Worm (Caenorhabditis elegans): Measurements from ENCODE around the gene ZK1248.20.
A peak's percentile ranks its signal among the peaks of the same experiment; 100 is the strongest.
"Not testable (repeated sequence)": the region's sequence is repeated elsewhere in the genome, so short reads cannot be mapped to it uniquely, and the experiment has no call there.

ZK1248.20 gene

ce11 chrII:5806563-5806962 lies 9.9 kb upstream of the ZK1248.20 start:
- no peak for TF ChIP-seq ztf-11 (tag; optimal IDR thresholded peaks at IDR 0.05)
- TF ChIP-seq nhr-67 (tag; optimal IDR thresholded peaks at IDR 0.05) = no peak
- peak; percentile 97 for TF ChIP-seq elt-2 (tag; optimal IDR thresholded peaks at IDR 0.05)
- TF ChIP-seq pqm-1 (tag; optimal IDR thresholded peaks at IDR 0.05) = peak; percentile 63

- TF ChIP-seq egl-27 (tag; optimal IDR thresholded peaks at IDR 0.05) = no peak
- TF ChIP-seq hmg-11 (tag; optimal IDR thresholded peaks at IDR 0.05) = no peak
- no peak for TF ChIP-seq nhr-77 (tag; optimal IDR thresholded peaks at IDR 0.05)
Observed at ce11 chrII:5810230-5810629, 6.2 kb upstream of the ZK1248.20 start, which contains the start of the genes msp-64 and ZK1248.5. TSS of gene msp-64 (minus strand) at chrII:5810330. TSS of gene ZK1248.5 (plus strand) at chrII:5810514.

ce11 chrII:5815382-5815781 lies 1.1 kb upstream of the ZK1248.20 start, which contains the start of gene wago-5:
TSS of gene wago-5 (minus strand) at chrII:5815482.
- not testable (repeated sequence) for TF ChIP-seq elt-3 (tag; optimal IDR thresholded peaks at IDR 0.05); ama-1 (optimal IDR thresholded peaks at IDR 0.05); nhr-23 (tag; optimal IDR thresholded peaks at IDR 0.05)

- TF ChIP-seq eor-1 (tag; optimal IDR thresholded peaks at IDR 0.05) = no peak
- no peak for TF ChIP-seq elt-1 (tag; optimal IDR thresholded peaks at IDR 0.05)
Observed at ce11 chrII:5818298-5818697, 1.9 kb downstream of the ZK1248.20 start, which contains the start of gene ZK1248.4. TSS of gene ZK1248.4 (plus strand) at chrII:5818598.

- no peak for TF ChIP-seq ceh-82 (tag; optimal IDR thresholded peaks at IDR 0.05)
- peak; percentile 49 for TF ChIP-seq nhr-43 (tag; optimal IDR thresholded peaks at IDR 0.05; ENCODE audit: poor library complexity, severe bottlenecking)
- no peak for TF ChIP-seq eor-1 (tag; optimal IDR thresholded peaks at IDR 0.05)
- TF ChIP-seq nhr-23 (tag; optimal IDR thresholded peaks at IDR 0.05) = no peak
- peak; percentile 16 for TF ChIP-seq skn-1 (tag; optimal IDR thresholded peaks at IDR 0.05)
- TF ChIP-seq egl-5 (tag; optimal IDR thresholded peaks at IDR 0.05) = no peak
- TF ChIP-seq pqm-1 (tag; optimal IDR thresholded peaks at IDR 0.05) = peak; percentile 39
- no peak for TF ChIP-seq lin-39 (tag; optimal IDR thresholded peaks at IDR 0.05)
- no peak for TF ChIP-seq lsy-12 (tag; optimal IDR thresholded peaks at IDR 0.05)
- TF ChIP-seq nhr-67 (tag; optimal IDR thresholded peaks at IDR 0.05) = no peak
- TF ChIP-seq hmg-11 (tag; optimal IDR thresholded peaks at IDR 0.05) = no peak
- TF ChIP-seq nhr-25 (tag; optimal IDR thresholded peaks at IDR 0.05) = no peak
- TF ChIP-seq elt-1 (tag; optimal IDR thresholded peaks at IDR 0.05) = no peak
- TF ChIP-seq ceh-16 (tag; optimal IDR thresholded peaks at IDR 0.05) = no peak
- TF ChIP-seq ZK546.5 (tag; optimal IDR thresholded peaks at IDR 0.05) = no peak
- no peak for TF ChIP-seq aly-2 (tag; optimal IDR thresholded peaks at IDR 0.05)
- no peak for TF ChIP-seq nhr-11 (tag; optimal IDR thresholded peaks at IDR 0.05)
- TF ChIP-seq sea-2 (GFP tag; optimal IDR thresholded peaks at IDR 0.05) = no peak
- TF ChIP-seq tbx-2 (tag; optimal IDR thresholded peaks at IDR 0.05) = no peak
- TF ChIP-seq lin-15B (tag; optimal IDR thresholded peaks at IDR 0.05) = peak; percentile 20
- TF ChIP-seq unc-62 (GFP tag; optimal IDR thresholded peaks at IDR 0.05) = no peak
- peak; percentile 53 for TF ChIP-seq elt-2 (tag; optimal IDR thresholded peaks at IDR 0.05)
- TF ChIP-seq ceh-9 (tag; optimal IDR thresholded peaks at IDR 0.05) = no peak
- TF ChIP-seq jun-1 (tag; optimal IDR thresholded peaks at IDR 0.05) = no peak
Observed at ce11 chrII:5819655-5820054, 3.2 kb downstream of the ZK1248.20 start.

- no peak for TF ChIP-seq unc-39 (tag; optimal IDR thresholded peaks at IDR 0.05)
- TF ChIP-seq nfya-1 (tag; optimal IDR thresholded peaks at IDR 0.05; ENCODE audit: insufficient read depth) = peak; percentile 43
- peak; percentile 8 for TF ChIP-seq lin-15B (tag; optimal IDR thresholded peaks at IDR 0.05)
- peak; percentile 25 for TF ChIP-seq lin-39 (tag; optimal IDR thresholded peaks at IDR 0.05)
- no peak for TF ChIP-seq ztf-11 (tag; optimal IDR thresholded peaks at IDR 0.05)
- no peak for TF ChIP-seq unc-62 (GFP tag; optimal IDR thresholded peaks at IDR 0.05)
- no peak for TF ChIP-seq zag-1 (tag; optimal IDR thresholded peaks at IDR 0.05)
- peak; percentile 26 for TF ChIP-seq snpc-4 (tag; optimal IDR thresholded peaks at IDR 0.05)
- no peak for TF ChIP-seq ceh-82 (tag; optimal IDR thresholded peaks at IDR 0.05)
- no peak for TF ChIP-seq elt-1 (tag; optimal IDR thresholded peaks at IDR 0.05)
- no peak for TF ChIP-seq daf-12 (tag; optimal IDR thresholded peaks at IDR 0.05)
- no peak for TF ChIP-seq nhr-23 (tag; optimal IDR thresholded peaks at IDR 0.05)
- no peak for TF ChIP-seq nhr-25 (tag; optimal IDR thresholded peaks at IDR 0.05)
- no peak for TF ChIP-seq egl-5 (tag; optimal IDR thresholded peaks at IDR 0.05)
- TF ChIP-seq elt-2 (tag; optimal IDR thresholded peaks at IDR 0.05) = no peak
- peak; percentile 65 for TF ChIP-seq sea-2 (GFP tag; optimal IDR thresholded peaks at IDR 0.05)
Observed at ce11 chrII:5820282-5820762, 3.9 kb downstream of the ZK1248.20 start, which contains the start of gene ehs-1. TSS of gene ehs-1 (plus strand) at chrII:5820712.

Data from whole organism, L3 larva.